Worm (Caenorhabditis elegans) whole organism, L3 larva: Measurements from ENCODE around the gene DH11.5.

Experiments used
- ama-1 ChIP-seq: fragments of 150-350 bp; optimal IDR thresholded peaks from 2 replicates; lab custom pipeline; 2018
- elt-1 ChIP-seq: fragments of 150-350 bp; optimal IDR thresholded peaks from 2 replicates; lab custom pipeline; 2014; ENCODE audit warnings: missing biosample characterization, missing genetic modification characterization
- fos-1 ChIP-seq: fragments of 150-350 bp; optimal IDR thresholded peaks from 2 replicates; lab custom pipeline; 2014; ENCODE audit warnings: missing biosample characterization, missing genetic modification characterization
- hmg-11 ChIP-seq: sonication (generic microtip); optimal IDR thresholded peaks from 2 replicates; lab custom pipeline; 2016; ENCODE audit warnings: missing genetic modification characterization, missing compliant biosample characterization
- mdl-1 ChIP-seq: fragments of 150-350 bp; optimal IDR thresholded peaks from 2 replicates; lab custom pipeline; 2014; ENCODE audit warnings: missing biosample characterization, missing genetic modification characterization
- nhr-76 ChIP-seq: fragments of 150-350 bp; sonication (generic microtip); optimal IDR thresholded peaks from 5 replicates; lab custom pipeline; 2014; ENCODE audit warnings: missing biosample characterization, missing genetic modification characterization
- nhr-77 ChIP-seq: fragments of 150-350 bp; optimal IDR thresholded peaks from 2 replicates; lab custom pipeline; 2014; ENCODE audit warnings: missing biosample characterization, missing genetic modification characterization
- pha-4 ChIP-seq: fragments of 150-350 bp; optimal IDR thresholded peaks from 2 replicates; lab custom pipeline; 2014; ENCODE audit warnings: missing biosample characterization, missing genetic modification reagents, missing genetic modification characterization
- skn-1 ChIP-seq: fragments of 150-350 bp; optimal IDR thresholded peaks from 2 replicates; lab custom pipeline; 2014; ENCODE audit warnings: missing biosample characterization, missing genetic modification characterization
- tbx-2 ChIP-seq: sonication (generic microtip); optimal IDR thresholded peaks from 2 replicates; lab custom pipeline; 2016; ENCODE audit warnings: mild to moderate bottlenecking, missing genetic modification characterization, missing compliant biosample characterization
- unc-39 ChIP-seq: sonication (generic microtip); optimal IDR thresholded peaks from 4 replicates; lab custom pipeline; 2017; ENCODE audit warnings: missing biosample characterization, missing genetic modification characterization
- unc-62 ChIP-seq: fragments of 150-350 bp; sonication (generic microtip); optimal IDR thresholded peaks from 4 replicates; lab custom pipeline; 2014; ENCODE audit warnings: missing biosample characterization, missing genetic modification reagents, missing genetic modification characterization

DNA sequence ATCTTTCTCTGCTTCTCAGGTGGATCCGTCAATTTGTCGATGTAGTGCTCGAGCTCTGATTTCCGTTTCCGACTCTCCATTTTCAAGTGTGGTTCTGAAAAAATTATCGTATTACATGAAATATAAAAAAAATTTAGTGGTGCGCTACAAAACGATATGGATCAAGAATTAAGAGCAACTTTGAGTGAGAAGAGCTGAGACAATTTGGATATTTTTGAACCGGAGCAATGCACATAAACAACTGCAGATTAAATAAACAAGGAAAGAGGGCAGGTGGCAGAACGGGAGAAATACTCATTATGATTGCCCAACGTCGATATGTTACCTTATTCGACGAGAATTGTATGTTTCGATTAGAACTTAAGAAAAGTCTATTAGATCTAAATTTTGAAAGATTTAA lies 51.3 kb downstream of the DH11.5 start, which contains the start of gene swsn-7:
- TF ChIP-seq nhr-76 (tag; lab: Kevin White, UChicago) = no peak
- TF ChIP-seq ama-1 (lab: Kevin White, UChicago) = no peak
- no peak for TF ChIP-seq unc-39
- TF ChIP-seq pha-4 = no peak
- TF ChIP-seq elt-1 (tag; lab: Kevin White, UChicago) = no peak
- no peak for TF ChIP-seq mdl-1 (tag; lab: Kevin White, UChicago)
- TF ChIP-seq fos-1 (tag; lab: Kevin White, UChicago) = no peak
- TF ChIP-seq skn-1 = no peak
- no peak for TF ChIP-seq tbx-2
- TF ChIP-seq nhr-77 (tag; lab: Kevin White, UChicago) = no peak
- TF ChIP-seq unc-62 (GFP tag; lab: Kevin White, UChicago) = no peak
- no peak for TF ChIP-seq hmg-11
